Worm (Caenorhabditis elegans) whole organism, L4 larva: ENCODE measurements around the gene rga-3.
A peak's percentile ranks its signal among the peaks of the same experiment; 100 is the strongest.

Experiments used
- F10B5.3 ChIP-seq: sonication (generic microtip); optimal IDR thresholded peaks from 2 replicates; lab custom pipeline; 2016; ENCODE audit warnings: mild to moderate bottlenecking, missing genetic modification characterization, missing compliant biosample characterization
- T20F7.1 ChIP-seq: fragments of 200-800 bp; sonication (Bioruptor generic); optimal IDR thresholded peaks from 2 replicates; lab custom pipeline; 2018; ENCODE audit warnings: mild to moderate bottlenecking, missing genetic modification characterization, missing compliant biosample characterization
- Y75B8A.6 ChIP-seq: fragments of 200-800 bp; sonication (Bioruptor generic); IDR thresholded peaks from 2 replicates; pipeline ENCODE4 v1.3.6; 2022; ENCODE audit warnings: missing genetic modification reagents, missing genetic modification characterization, missing compliant biosample characterization
- aha-1 ChIP-seq: fragments of 150-350 bp; peaks from one replicate; lab custom pipeline; 2014; ENCODE audit warnings: missing biosample characterization, missing genetic modification characterization
- aly-2 ChIP-seq: sonication (generic microtip); optimal IDR thresholded peaks from 2 replicates; lab custom pipeline; 2018; ENCODE audit warnings: missing biosample characterization, missing genetic modification characterization
- ama-1 ChIP-seq: fragments of 150-350 bp; optimal IDR thresholded peaks from 2 replicates; lab custom pipeline; 2014; ENCODE audit warnings: inconsistent platforms, mixed read lengths
- arid-1 ChIP-seq: fragments of 200-800 bp; sonication (Bioruptor generic); conservative IDR thresholded peaks from 2 replicates; pipeline ENCODE4 v1.3.6; 2022; ENCODE audit warnings: missing genetic modification reagents, missing genetic modification characterization, missing compliant biosample characterization
- ceh-20 ChIP-seq: fragments of 200-800 bp; sonication (Bioruptor generic); IDR thresholded peaks from 2 replicates; pipeline ENCODE4 v1.3.6; 2022; ENCODE audit warnings: missing genetic modification reagents, missing genetic modification characterization, missing compliant biosample characterization
- ceh-28 ChIP-seq: fragments of 150-350 bp; optimal IDR thresholded peaks from 2 replicates; lab custom pipeline; 2014; ENCODE audit warnings: missing biosample characterization, missing genetic modification reagents, missing genetic modification characterization
- ceh-44 ChIP-seq: fragments of 200-800 bp; sonication (Bioruptor generic); IDR thresholded peaks from 2 replicates; pipeline ENCODE4 v1.3.6; 2022; ENCODE audit warnings: missing genetic modification reagents, missing genetic modification characterization, missing compliant biosample characterization
- cey-2 ChIP-seq: sonication (generic microtip); optimal IDR thresholded peaks from 3 replicates; lab custom pipeline; 2017; ENCODE audit warnings: missing genetic modification characterization, mild to moderate bottlenecking, missing compliant biosample characterization, antibody characterized with exemption, borderline replicate concordance; ENCODE audit not compliant: insufficient read depth
- daf-16 ChIP-seq, 3 experiments: sonication (generic microtip); optimal IDR thresholded peaks; 2 replicates each; lab custom pipeline; 2016 to 2017; ENCODE audit warnings: missing genetic modification characterization in 3 of 3, missing genetic modification reagents in 3 of 3, mild to moderate bottlenecking in 2 of 3, missing compliant biosample characterization in 2 of 3, missing biosample characterization in 1 of 3, moderate library complexity in 1 of 3
- dmd-6 ChIP-seq: fragments of 200-800 bp; sonication (Bioruptor generic); IDR thresholded peaks from 2 replicates; pipeline ENCODE4 v1.3.6; 2022; ENCODE audit warnings: missing genetic modification reagents, missing genetic modification characterization, missing compliant biosample characterization
- duxl-1 ChIP-seq: sonication (generic microtip); optimal IDR thresholded peaks from 2 replicates; lab custom pipeline; 2016; ENCODE audit warnings: mild to moderate bottlenecking, missing genetic modification characterization, moderate library complexity, missing compliant biosample characterization; ENCODE audit not compliant: poor library complexity
- dve-1 ChIP-seq: sonication (generic microtip); optimal IDR thresholded peaks from 2 replicates; lab custom pipeline; 2017; ENCODE audit warnings: antibody characterized with exemption, mild to moderate bottlenecking, missing genetic modification characterization, missing compliant biosample characterization; ENCODE audit not compliant: insufficient read depth
- hlh-11 ChIP-seq: fragments of 200-800 bp; sonication (Bioruptor generic); optimal IDR thresholded peaks from 2 replicates; lab custom pipeline; 2018; ENCODE audit warnings: mild to moderate bottlenecking, missing genetic modification characterization, missing compliant biosample characterization
- hlh-30 ChIP-seq: sonication (generic microtip); optimal IDR thresholded peaks from 2 replicates; lab custom pipeline; 2017; ENCODE audit warnings: antibody characterized with exemption, mild to moderate bottlenecking, missing genetic modification characterization, missing compliant biosample characterization; ENCODE audit not compliant: insufficient read depth
- lir-3 ChIP-seq: sonication (generic microtip); optimal IDR thresholded peaks from 2 replicates; lab custom pipeline; 2016; ENCODE audit warnings: mild to moderate bottlenecking, missing genetic modification characterization, missing compliant biosample characterization
- lsy-2 ChIP-seq, 2 experiments: fragments of 150-350 bp in 1 of 2; sonication (generic microtip) in 1 of 2; optimal IDR thresholded peaks; 2 replicates each; lab custom pipeline; 2014 to 2017; ENCODE audit warnings: missing biosample characterization in 2 of 2, missing genetic modification characterization in 2 of 2
- madf-5 ChIP-seq, 2 experiments: fragments of 200-800 bp; sonication (Bioruptor generic); IDR thresholded peaks; 2 replicates each; pipeline ENCODE4 v1.3.6; 2022; ENCODE audit warnings: missing compliant biosample characterization in 2 of 2, missing genetic modification characterization in 2 of 2
- madf-9 ChIP-seq: fragments of 200-800 bp; sonication (Bioruptor generic); conservative IDR thresholded peaks from 2 replicates; pipeline ENCODE4 v1.3.6; 2022; ENCODE audit warnings: missing genetic modification reagents, missing genetic modification characterization, missing compliant biosample characterization
- mdl-1 ChIP-seq, 2 experiments: fragments of 150-350 bp in 1 of 2; sonication (generic microtip) in 1 of 2; optimal IDR thresholded peaks; 2 replicates each; lab custom pipeline; 2014 to 2017; ENCODE audit warnings: missing biosample characterization in 2 of 2, missing genetic modification characterization in 2 of 2
- mxl-2 ChIP-seq: fragments of 200-800 bp; sonication (Bioruptor generic); conservative IDR thresholded peaks from 2 replicates; pipeline ENCODE4 v1.3.6; 2022; ENCODE audit warnings: missing genetic modification reagents, missing genetic modification characterization, missing compliant biosample characterization
- nhr-102 ChIP-seq: sonication (generic microtip); optimal IDR thresholded peaks from 2 replicates; lab custom pipeline; 2016; ENCODE audit warnings: mild to moderate bottlenecking, missing genetic modification characterization, moderate library complexity, missing compliant biosample characterization
- nhr-11 ChIP-seq: fragments of 150-350 bp; optimal IDR thresholded peaks from 2 replicates; lab custom pipeline; 2014; ENCODE audit warnings: missing biosample characterization, missing genetic modification characterization
- nhr-237 ChIP-seq: sonication (generic microtip); optimal IDR thresholded peaks from 2 replicates; lab custom pipeline; 2017; ENCODE audit warnings: missing biosample characterization, missing genetic modification characterization
- nhr-28 ChIP-seq: fragments of 150-350 bp; optimal IDR thresholded peaks from 2 replicates; lab custom pipeline; 2014; ENCODE audit warnings: missing biosample characterization, missing genetic modification characterization
- nhr-42 ChIP-seq: fragments of 200-800 bp; sonication (Bioruptor generic); IDR thresholded peaks from 2 replicates; pipeline ENCODE4 v1.3.6; 2022; ENCODE audit warnings: missing genetic modification characterization, missing compliant biosample characterization
- nhr-48 ChIP-seq: sonication (generic microtip); optimal IDR thresholded peaks from 2 replicates; lab custom pipeline; 2016; ENCODE audit warnings: mild to moderate bottlenecking, missing genetic modification characterization, missing compliant biosample characterization
- nhr-6 ChIP-seq: fragments of 150-350 bp; optimal IDR thresholded peaks from 2 replicates; lab custom pipeline; 2014; ENCODE audit warnings: missing biosample characterization, missing genetic modification characterization
- nhr-76 ChIP-seq: fragments of 150-350 bp; optimal IDR thresholded peaks from 2 replicates; lab custom pipeline; 2014; ENCODE audit warnings: missing biosample characterization, missing genetic modification characterization
- php-3 ChIP-seq: fragments of 200-800 bp; sonication (Bioruptor generic); IDR thresholded peaks from 2 replicates; pipeline ENCODE4 v1.3.6; 2022; ENCODE audit warnings: missing genetic modification reagents, missing genetic modification characterization, missing compliant biosample characterization
- pqm-1 ChIP-seq: sonication (generic microtip); optimal IDR thresholded peaks from 2 replicates; lab custom pipeline; 2017; ENCODE audit warnings: missing biosample characterization, missing genetic modification characterization
- rbr-2 ChIP-seq: sonication (generic microtip); optimal IDR thresholded peaks from 2 replicates; lab custom pipeline; 2016; ENCODE audit warnings: missing genotype, missing genetic modification characterization, missing compliant biosample characterization
- sdz-12 ChIP-seq: fragments of 200-800 bp; sonication (Bioruptor generic); optimal IDR thresholded peaks from 2 replicates; lab custom pipeline; 2018; ENCODE audit warnings: mild to moderate bottlenecking, missing genetic modification characterization, missing compliant biosample characterization
- set-16 ChIP-seq: fragments of 200-800 bp; sonication (Bioruptor generic); IDR thresholded peaks from 2 replicates; pipeline ENCODE4 v1.3.6; 2022; ENCODE audit warnings: missing genetic modification reagents, missing genetic modification characterization, missing compliant biosample characterization
- tra-1 ChIP-seq: fragments of 200-800 bp; sonication (Bioruptor generic); IDR thresholded peaks from 2 replicates; pipeline ENCODE4 v1.3.6; 2022; ENCODE audit warnings: missing genetic modification reagents, missing genetic modification characterization, missing compliant biosample characterization
- vab-7 ChIP-seq: fragments of 200-800 bp; sonication (Bioruptor generic); IDR thresholded peaks from 2 replicates; pipeline ENCODE4 v1.3.6; 2022; ENCODE audit warnings: missing genetic modification reagents, missing genetic modification characterization, missing compliant biosample characterization
- zfp-3 ChIP-seq: fragments of 200-800 bp; sonication (Bioruptor generic); conservative IDR thresholded peaks from 2 replicates; pipeline ENCODE4 v1.3.6; 2022; ENCODE audit warnings: missing genetic modification reagents, missing genetic modification characterization, missing compliant biosample characterization
- zip-2 ChIP-seq: fragments of 150-350 bp; optimal IDR thresholded peaks from 2 replicates; lab custom pipeline; 2014; ENCODE audit warnings: missing biosample characterization, missing genetic modification characterization
- ztf-7 ChIP-seq: fragments of 150-350 bp; optimal IDR thresholded peaks from 2 replicates; lab custom pipeline; 2014; ENCODE audit warnings: missing biosample characterization, missing genetic modification characterization

The rga-3 gene

ce11 chrV:5755203-5755693, 37.6 kb downstream of the rga-3 start, which contains the start of gene K09H11.11:
TSS of gene K09H11.11 (minus strand) at chrV:5755253.
- peak; percentile 2; the same call in 1 of the 2 replicates for TF ChIP-seq ceh-44 (GFP tag; lab: Robert Waterston, UW)
- TF ChIP-seq set-16 (GFP tag; lab: Robert Waterston, UW) = peak; percentile 83

- no peak for TF ChIP-seq sdz-12 (GFP tag; lab: Kevin White, UChicago)
- no peak for TF ChIP-seq madf-5 (GFP tag; IDR thresholded peaks at IDR 0.05; lab: Robert Waterston, UW)
- TF ChIP-seq ceh-20 (GFP tag; lab: Robert Waterston, UW) = no peak
- TF ChIP-seq Y75B8A.6 (GFP tag; lab: Robert Waterston, UW) = no peak
- no peak for TF ChIP-seq duxl-1
- no peak for TF ChIP-seq madf-9 (GFP tag; lab: Robert Waterston, UW)
Measured at ce11 chrV:5756193-5756592, 38.5 kb downstream of the rga-3 start, which contains the start of gene C53A3.3. TSS of gene C53A3.3 (plus strand) at chrV:5756493.

ce11 chrV:5758780-5759179, 41.1 kb downstream of the rga-3 start, which contains the start of gene C53A3.4:
TSS of gene C53A3.4 (minus strand) at chrV:5758880.
- TF ChIP-seq lir-3 (tag; lab: Kevin White, UChicago) = no peak

- TF ChIP-seq php-3 (GFP tag; lab: Robert Waterston, UW) (no peak), ceh-28 (tag; lab: Kevin White, UChicago) (no peak), madf-9 (GFP tag; lab: Robert Waterston, UW) (no peak)
Measured at ce11 chrV:5760132-5760531, 42.4 kb downstream of the rga-3 start, which contains the start of gene C53A3.1. TSS of gene C53A3.1 (minus strand) at chrV:5760232.

ce11 chrV:5763787-5764186, 46.1 kb downstream of the rga-3 start, which contains the start of gene pgph-3:
TSS of gene pgph-3 (minus strand) at chrV:5763846.
- TF ChIP-seq ztf-7 (tag; lab: Kevin White, UChicago) (peak; percentile 65), hlh-11 (tag; lab: Kevin White, UChicago) (peak; percentile 97), aly-2 (no peak), pqm-1 (tag; lab: Kevin White, UChicago) (peak; percentile 59), arid-1 (GFP tag; lab: Robert Waterston, UW) (no peak; the same call in 1 of the 2 replicates), tra-1 (peak; percentile 67; the same call in 1 of the 2 replicates), T20F7.1 (GFP tag; lab: Kevin White, UChicago) (peak; percentile 46), nhr-76 (tag; lab: Kevin White, UChicago) (peak; percentile 69), daf-16 (GFP tag; optimal IDR thresholded peaks at IDR 0.05; lab: Kevin White, UChicago) (peak; percentile 10 to 66), daf-16 (tag; optimal IDR thresholded peaks at IDR 0.05; lab: Kevin White, UChicago) (peak; percentile 85), ceh-20 (GFP tag; lab: Robert Waterston, UW) (peak; percentile 75), cey-2 (peak; percentile 80), dmd-6 (GFP tag; lab: Robert Waterston, UW) (peak; percentile 98), zfp-3 (GFP tag; lab: Robert Waterston, UW) (peak; percentile 49; the same call in 1 of the 2 replicates), vab-7 (GFP tag; lab: Robert Waterston, UW) (no peak), nhr-48 (tag; lab: Kevin White, UChicago) (peak; percentile 93), nhr-28 (tag; lab: Kevin White, UChicago) (peak; percentile 89), dve-1 (tag; lab: Kevin White, UChicago) (peak; percentile 94), ceh-44 (GFP tag; lab: Robert Waterston, UW) (no peak), madf-9 (GFP tag; lab: Robert Waterston, UW) (0 out of 2 replicates have a peak, but pooled peaks have one; percentile 16), nhr-11 (tag; lab: Kevin White, UChicago) (peak; percentile 32), nhr-42 (GFP tag; lab: Robert Waterston, UW) (no peak), nhr-6 (tag; lab: Kevin White, UChicago) (peak; percentile 49), lsy-2 (tag; optimal IDR thresholded peaks at IDR 0.05; lab: Kevin White, UChicago) (peak in 1 of 2 experiments; percentile 75), sdz-12 (GFP tag; lab: Kevin White, UChicago) (no peak), ama-1 (lab: Kevin White, UChicago) (no peak), nhr-102 (tag; lab: Kevin White, UChicago) (peak; percentile 78), nhr-237 (tag; lab: Kevin White, UChicago) (no peak), F10B5.3 (no peak), mxl-2 (peak; percentile 93), mdl-1 (tag; optimal IDR thresholded peaks at IDR 0.05; lab: Kevin White, UChicago) (peak; percentile 75 to 94), hlh-30 (peak; percentile 84), rbr-2 (tag; lab: Kevin White, UChicago) (no peak), zip-2 (tag; lab: Kevin White, UChicago) (peak; percentile 19), aha-1 (tag; lab: Kevin White, UChicago) (peak; percentile 51)
